Worm (Caenorhabditis elegans) whole organism, L3 larva: ENCODE measurements around the gene srh-296.

Experiments
- R02D3.7 ChIP-seq: fragments of 150-350 bp; optimal IDR thresholded peaks from 2 replicates; lab custom pipeline; 2014; ENCODE audit warnings: missing biosample characterization, missing genetic modification characterization
- ceh-28 ChIP-seq: fragments of 150-350 bp; optimal IDR thresholded peaks from 2 replicates; lab custom pipeline; 2014; ENCODE audit warnings: missing biosample characterization, missing genetic modification reagents, missing genetic modification characterization
- daf-12 ChIP-seq: fragments of 150-350 bp; optimal IDR thresholded peaks from 2 replicates; lab custom pipeline; 2014; ENCODE audit warnings: missing biosample characterization, missing genetic modification reagents, missing genetic modification characterization
- elt-1 ChIP-seq: fragments of 150-350 bp; optimal IDR thresholded peaks from 2 replicates; lab custom pipeline; 2014; ENCODE audit warnings: missing biosample characterization, missing genetic modification characterization
- elt-3 ChIP-seq, 3 experiments: fragments of 150-350 bp in 1 of 3; sonication (generic microtip) in 2 of 3; optimal IDR thresholded peaks; 2 replicates in 2 of 3; 4 replicates in 1 of 3; lab custom pipeline; 2014 to 2017; ENCODE audit warnings: missing biosample characterization in 3 of 3, missing genetic modification characterization in 3 of 3
- eor-1 ChIP-seq, 2 experiments: fragments of 150-350 bp; optimal IDR thresholded peaks; 2 replicates each; lab custom pipeline; 2014 to 2018; ENCODE audit warnings: missing biosample characterization in 2 of 2, missing genetic modification characterization in 2 of 2
- hmg-11 ChIP-seq: sonication (generic microtip); optimal IDR thresholded peaks from 2 replicates; lab custom pipeline; 2016; ENCODE audit warnings: missing genetic modification characterization, missing compliant biosample characterization
- lin-15B ChIP-seq: fragments of 150-350 bp; optimal IDR thresholded peaks from 2 replicates; lab custom pipeline; 2014; ENCODE audit warnings: missing biosample characterization, missing genetic modification characterization
- nfya-1 ChIP-seq: sonication (generic microtip); optimal IDR thresholded peaks from 2 replicates; lab custom pipeline; 2017; ENCODE audit warnings: missing genetic modification characterization, mild to moderate bottlenecking, missing compliant biosample characterization, antibody characterized with exemption, moderate library complexity; ENCODE audit not compliant: insufficient read depth
- nhr-12 ChIP-seq: fragments of 150-350 bp; optimal IDR thresholded peaks from 2 replicates; lab custom pipeline; 2014; ENCODE audit warnings: missing biosample characterization, missing genetic modification characterization
- nhr-25 ChIP-seq: sonication (generic microtip); optimal IDR thresholded peaks from 2 replicates; lab custom pipeline; 2017; ENCODE audit warnings: missing biosample characterization, missing genetic modification characterization
- nhr-67 ChIP-seq: fragments of 150-350 bp; optimal IDR thresholded peaks from 2 replicates; lab custom pipeline; 2014; ENCODE audit warnings: missing biosample characterization, missing genetic modification characterization
- nhr-76 ChIP-seq: fragments of 150-350 bp; sonication (generic microtip); optimal IDR thresholded peaks from 5 replicates; lab custom pipeline; 2014; ENCODE audit warnings: missing biosample characterization, missing genetic modification characterization
- nhr-77 ChIP-seq: fragments of 150-350 bp; optimal IDR thresholded peaks from 2 replicates; lab custom pipeline; 2014; ENCODE audit warnings: missing biosample characterization, missing genetic modification characterization
- skn-1 ChIP-seq: fragments of 150-350 bp; optimal IDR thresholded peaks from 2 replicates; lab custom pipeline; 2014; ENCODE audit warnings: missing biosample characterization, missing genetic modification characterization
- tbx-2 ChIP-seq: sonication (generic microtip); optimal IDR thresholded peaks from 2 replicates; lab custom pipeline; 2016; ENCODE audit warnings: mild to moderate bottlenecking, missing genetic modification characterization, missing compliant biosample characterization
- unc-39 ChIP-seq: sonication (generic microtip); optimal IDR thresholded peaks from 4 replicates; lab custom pipeline; 2017; ENCODE audit warnings: missing biosample characterization, missing genetic modification characterization

srh-296 gene

ce11 chrV:17859065-17859464 is 48.9 kb downstream of the srh-296 start:
- no peak for TF ChIP-seq nhr-76 (tag; lab: Kevin White, UChicago)
- TF ChIP-seq ceh-28 = no peak
- TF ChIP-seq R02D3.7 (tag; lab: Kevin White, UChicago) = no peak
- no peak for TF ChIP-seq lin-15B
- no peak for TF ChIP-seq daf-12 (tag; lab: Kevin White, UChicago)
- TF ChIP-seq elt-1 (tag; lab: Kevin White, UChicago) = no peak
- TF ChIP-seq eor-1 (tag; optimal IDR thresholded peaks at IDR 0.05; lab: Kevin White, UChicago) = no peak
- TF ChIP-seq nhr-67 (tag; lab: Kevin White, UChicago) = no peak
- TF ChIP-seq nhr-77 (tag; lab: Kevin White, UChicago) = no peak

ce11 chrV:17859519-17859918 is 49.4 kb downstream of the srh-296 start:
- TF ChIP-seq nhr-25 (tag; lab: Kevin White, UChicago) (no peak), elt-3 (tag; optimal IDR thresholded peaks at IDR 0.05; lab: Kevin White, UChicago) (no peak), unc-39 (tag; lab: Kevin White, UChicago) (no peak), nhr-12 (tag; lab: Kevin White, UChicago) (no peak), nhr-76 (tag; lab: Kevin White, UChicago) (no peak), nfya-1 (tag; lab: Kevin White, UChicago) (no peak), skn-1 (no peak), tbx-2 (tag; lab: Kevin White, UChicago) (no peak), hmg-11 (tag; lab: Kevin White, UChicago) (no peak)
